Worm (Caenorhabditis elegans): ENCODE results near the gene dars-1.

ce11 chrIII:9523581-9523980 lies 32.6 kb upstream of the dars-1 start, which contains the start of gene mrps-23:
- no peak for TF ChIP-seq pes-1 (GFP tag; IDR thresholded peaks at IDR 0.05)
- TF ChIP-seq flt-1 (GFP tag; IDR thresholded peaks at IDR 0.05) = no peak
- TF ChIP-seq ets-7 (tag; optimal IDR thresholded peaks at IDR 0.05) = no peak
- no peak for TF ChIP-seq sea-1 (GFP tag; conservative IDR thresholded peaks at IDR 0.05)
- no peak for TF ChIP-seq ama-1 (optimal IDR thresholded peaks at IDR 0.05)
- no peak for TF ChIP-seq hmbx-1 (tag; optimal IDR thresholded peaks at IDR 0.05)
- no peak for TF ChIP-seq B0310.2 (tag; optimal IDR thresholded peaks at IDR 0.05)
- no peak for TF ChIP-seq hnd-1 (tag; optimal IDR thresholded peaks at IDR 0.05)
- peak; percentile 7 for TF ChIP-seq hmg-4 (GFP tag; optimal IDR thresholded peaks at IDR 0.05)
- TF ChIP-seq tbx-37 (GFP tag; conservative IDR thresholded peaks at IDR 0.05) = no peak
